Fruit fly (Drosophila melanogaster): ENCODE results near the gene pll.

DNA sequence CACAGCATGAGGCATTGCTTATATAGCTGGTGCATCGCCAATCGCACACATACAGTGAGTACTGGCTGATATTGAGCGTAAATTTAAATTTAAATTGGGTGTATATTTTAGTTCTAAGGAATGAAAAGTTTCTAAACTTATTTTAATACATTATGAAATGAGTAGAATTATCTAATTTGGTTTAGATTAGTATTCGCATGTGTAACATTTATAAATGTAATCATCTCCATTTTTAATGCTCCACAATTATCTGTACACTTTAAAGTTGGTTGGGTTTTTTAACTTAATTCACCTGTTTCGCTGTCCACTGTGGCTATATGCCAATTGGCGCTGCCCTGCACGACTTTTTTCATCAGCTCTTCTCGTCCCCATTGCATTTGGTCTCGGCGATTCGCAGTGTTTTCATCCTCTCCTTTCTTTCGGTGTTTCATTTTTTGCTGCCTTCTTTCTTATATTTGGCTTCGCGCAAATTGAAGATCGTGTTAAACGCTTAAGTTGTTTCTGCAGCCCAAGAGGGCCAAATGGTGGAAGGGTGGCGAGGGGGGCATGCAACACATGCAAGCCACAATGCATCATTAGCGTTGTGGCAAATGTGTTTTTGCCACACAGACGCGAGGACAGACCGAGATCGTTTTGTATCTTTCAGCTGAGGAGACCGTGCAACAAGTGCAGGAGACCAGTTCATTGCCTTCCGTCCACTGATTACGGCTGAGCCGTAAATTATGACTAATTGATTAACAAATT is 51.3 kb downstream of the pll start:
- TF ChIP-seq N (GFP tag; optimal IDR thresholded peaks at IDR 0.05) (no peak), pan (optimal IDR thresholded peaks at IDR 0.05) (no peak), Abd-B (GFP tag; optimal IDR thresholded peaks at IDR 0.05) (no peak), ey (GFP tag; optimal IDR thresholded peaks at IDR 0.05) (peak; percentile 29), foxo (GFP tag; optimal IDR thresholded peaks at IDR 0.05) (peak in 1 of 2 experiments; percentile 85), Dif (GFP tag; optimal IDR thresholded peaks at IDR 0.05; ENCODE audit: partially characterized antibody) (peak; percentile 28), h (GFP tag; optimal IDR thresholded peaks at IDR 0.05) (peak; percentile 88), dmrt93B (GFP tag; optimal IDR thresholded peaks at IDR 0.05) (peak; percentile 63), usp (GFP tag; optimal IDR thresholded peaks at IDR 0.05) (no peak), fru (GFP tag; optimal IDR thresholded peaks at IDR 0.05) (peak; percentile 85), brk (GFP tag; optimal IDR thresholded peaks at IDR 0.05) (no peak)
